Fruit fly (Drosophila melanogaster) whole organism, prepupa: ENCODE results near the gene Grl36b.

Source experiments
- Blimp-1 ChIP-seq: fragments of 200-800 bp; sonication (Bioruptor generic); optimal IDR thresholded peaks from 3 replicates; lab custom pipeline; 2017; ENCODE audit warnings: missing biosample characterization, missing genetic modification characterization, mild to moderate bottlenecking, moderate library complexity, missing genetic modification reagents
- CG10631 ChIP-seq: fragments of 200-800 bp; sonication (Bioruptor generic); optimal IDR thresholded peaks from 2 replicates; lab custom pipeline; 2016; ENCODE audit warnings: missing biosample characterization, missing genetic modification characterization
- CG11762 ChIP-seq: fragments of 200-800 bp; sonication (Bioruptor generic); optimal IDR thresholded peaks from 3 replicates; lab custom pipeline; 2016; ENCODE audit warnings: missing biosample characterization, missing genetic modification characterization; ENCODE audit not compliant: insufficient read depth
- CG11902 ChIP-seq: fragments of 200-800 bp; sonication (Bioruptor generic); optimal IDR thresholded peaks from 3 replicates; lab custom pipeline; 2016; ENCODE audit warnings: missing biosample characterization, missing genetic modification characterization
- CG15336 ChIP-seq: fragments of 200-800 bp; sonication (Bioruptor generic); IDR thresholded peaks from 2 replicates; pipeline ENCODE4 v1.3.6; 2022; ENCODE audit warnings: missing biosample characterization, missing genetic modification characterization
- CG1621 ChIP-seq: fragments of 200-800 bp; sonication (Bioruptor generic); optimal IDR thresholded peaks from 3 replicates; lab custom pipeline; 2018; ENCODE audit warnings: missing biosample characterization, mild to moderate bottlenecking, missing genetic modification characterization
- CG16779 ChIP-seq: fragments of 200-800 bp; sonication (Bioruptor generic); optimal IDR thresholded peaks from 3 replicates; lab custom pipeline; 2017; ENCODE audit warnings: missing biosample characterization, mild to moderate bottlenecking, missing genetic modification characterization
- CG3032 ChIP-seq: fragments of 200-800 bp; optimal IDR thresholded peaks from 2 replicates; lab custom pipeline; 2019; ENCODE audit warnings: missing biosample characterization, mild to moderate bottlenecking, missing genetic modification characterization, moderate library complexity
- CG31627 ChIP-seq: fragments of 200-800 bp; sonication (Bioruptor generic); optimal IDR thresholded peaks from 3 replicates; lab custom pipeline; 2016; ENCODE audit warnings: missing biosample characterization, missing genetic modification characterization
- CG34406 ChIP-seq: fragments of 200-800 bp; sonication (Bioruptor generic); optimal IDR thresholded peaks from 3 replicates; lab custom pipeline; 2016; ENCODE audit warnings: missing biosample characterization, missing genetic modification characterization
- CG3919 ChIP-seq: fragments of 200-800 bp; sonication (Bioruptor generic); optimal IDR thresholded peaks from 3 replicates; lab custom pipeline; 2016; ENCODE audit warnings: missing biosample characterization, missing genetic modification characterization
- CG4318 ChIP-seq: fragments of 200-800 bp; sonication (Bioruptor generic); optimal IDR thresholded peaks from 3 replicates; lab custom pipeline; 2017; ENCODE audit warnings: missing biosample characterization, mild to moderate bottlenecking, missing genetic modification characterization
- CG6163 ChIP-seq: fragments of 200-800 bp; sonication (Bioruptor generic); IDR thresholded peaks from 3 replicates; pipeline ENCODE4 v1.3.6; 2022; ENCODE audit warnings: missing biosample characterization, missing genetic modification characterization
- CG6792 ChIP-seq: fragments of 200-800 bp; sonication (Bioruptor generic); optimal IDR thresholded peaks from 3 replicates; lab custom pipeline; 2016; ENCODE audit warnings: missing biosample characterization, missing genetic modification characterization
- CG8119 ChIP-seq: fragments of 200-800 bp; sonication (Bioruptor generic); IDR thresholded peaks from 3 replicates; pipeline ENCODE4 v1.3.6; 2022; ENCODE audit warnings: missing biosample characterization, missing genetic modification characterization
- CG8319 ChIP-seq: fragments of 200-800 bp; sonication (Bioruptor generic); optimal IDR thresholded peaks from 3 replicates; lab custom pipeline; 2016; ENCODE audit warnings: missing biosample characterization, missing genetic modification characterization
- CG8632 ChIP-seq: fragments of 200-800 bp; sonication (Bioruptor generic); optimal IDR thresholded peaks from 3 replicates; lab custom pipeline; 2016; ENCODE audit warnings: missing biosample characterization, missing genetic modification characterization
- CG9139 ChIP-seq: fragments of 200-800 bp; sonication (Bioruptor generic); optimal IDR thresholded peaks from 3 replicates; lab custom pipeline; 2017; ENCODE audit warnings: missing biosample characterization, mild to moderate bottlenecking, missing genetic modification characterization
- Eip75B ChIP-seq: fragments of 200-800 bp; sonication (Bioruptor generic); optimal IDR thresholded peaks from 3 replicates; lab custom pipeline; 2016; ENCODE audit warnings: missing biosample characterization, missing genetic modification characterization
- Eip78C ChIP-seq: fragments of 200-800 bp; sonication (Bioruptor generic); peaks from one replicate; lab custom pipeline; 2016; ENCODE audit warnings: missing biosample characterization, missing genetic modification characterization
- Eip93F ChIP-seq: fragments of 200-800 bp; sonication (Bioruptor generic); optimal IDR thresholded peaks from 2 replicates; lab custom pipeline; 2016; ENCODE audit warnings: missing biosample characterization, mild to moderate bottlenecking, missing genetic modification characterization
- Ets21C ChIP-seq: fragments of 200-800 bp; sonication (Bioruptor generic); optimal IDR thresholded peaks from 3 replicates; lab custom pipeline; 2016; ENCODE audit warnings: missing biosample characterization, missing genetic modification characterization
- Ets96B ChIP-seq: fragments of 200-800 bp; optimal IDR thresholded peaks from 2 replicates; lab custom pipeline; 2019; ENCODE audit warnings: missing biosample characterization, mild to moderate bottlenecking, missing genetic modification characterization, moderate library complexity
- Gug ChIP-seq: fragments of 200-800 bp; sonication (Bioruptor generic); IDR thresholded peaks from 2 replicates; pipeline ENCODE4 v1.3.6; 2022; ENCODE audit warnings: missing biosample characterization, missing genetic modification characterization
- Hr4 ChIP-seq: fragments of 200-800 bp; sonication (Bioruptor generic); optimal IDR thresholded peaks from 3 replicates; lab custom pipeline; 2016; ENCODE audit warnings: missing biosample characterization, missing genetic modification characterization
- Lpt ChIP-seq: fragments of 200-800 bp; sonication (Bioruptor generic); optimal IDR thresholded peaks from 3 replicates; lab custom pipeline; 2016; ENCODE audit warnings: missing biosample characterization, missing genetic modification characterization
- Met ChIP-seq: fragments of 200-800 bp; sonication (Bioruptor generic); optimal IDR thresholded peaks from 3 replicates; lab custom pipeline; 2016; ENCODE audit warnings: missing biosample characterization, missing genetic modification characterization
- OdsH ChIP-seq: fragments of 200-800 bp; sonication (Bioruptor generic); optimal IDR thresholded peaks from 3 replicates; lab custom pipeline; 2016; ENCODE audit warnings: missing biosample characterization, missing genetic modification characterization
- Smox ChIP-seq: fragments of 200-800 bp; sonication (Bioruptor generic); optimal IDR thresholded peaks from 3 replicates; lab custom pipeline; 2016; ENCODE audit warnings: missing biosample characterization, missing genetic modification characterization
- Sox102F ChIP-seq: fragments of 200-800 bp; sonication (Bioruptor generic); optimal IDR thresholded peaks from 2 replicates; lab custom pipeline; 2016; ENCODE audit warnings: missing biosample characterization, mild to moderate bottlenecking, missing genetic modification characterization
- Sox14 ChIP-seq: fragments of 200-800 bp; sonication (Bioruptor generic); optimal IDR thresholded peaks from 3 replicates; lab custom pipeline; 2016; ENCODE audit warnings: missing biosample characterization, missing genetic modification characterization
- Sox15 ChIP-seq: fragments of 200-800 bp; sonication (Bioruptor generic); optimal IDR thresholded peaks from 3 replicates; lab custom pipeline; 2016; ENCODE audit warnings: missing biosample characterization, missing genetic modification characterization
- achi ChIP-seq: fragments of 200-800 bp; sonication (Bioruptor generic); optimal IDR thresholded peaks from 3 replicates; lab custom pipeline; 2016; ENCODE audit warnings: missing biosample characterization, missing genetic modification characterization
- acj6 ChIP-seq: fragments of 200-800 bp; sonication (Bioruptor generic); optimal IDR thresholded peaks from 3 replicates; lab custom pipeline; 2016; ENCODE audit warnings: missing biosample characterization, missing genetic modification characterization
- cyc ChIP-seq: fragments of 200-800 bp; sonication (Bioruptor generic); optimal IDR thresholded peaks from 3 replicates; lab custom pipeline; 2016; ENCODE audit warnings: missing biosample characterization, missing genetic modification characterization
- dac ChIP-seq: fragments of 200-800 bp; sonication (Bioruptor generic); optimal IDR thresholded peaks from 2 replicates; lab custom pipeline; 2017; ENCODE audit warnings: missing biosample characterization, mild to moderate bottlenecking, missing genetic modification characterization
- dsx ChIP-seq: fragments of 200-800 bp; optimal IDR thresholded peaks from 3 replicates; lab custom pipeline; 2019; ENCODE audit warnings: missing biosample characterization, mild to moderate bottlenecking, missing genetic modification characterization, moderate library complexity; ENCODE audit not compliant: poor library complexity, severe bottlenecking
- esn ChIP-seq: fragments of 200-800 bp; sonication (Bioruptor generic); optimal IDR thresholded peaks from 2 replicates; lab custom pipeline; 2016; ENCODE audit warnings: missing biosample characterization, mild to moderate bottlenecking, missing genetic modification characterization, moderate library complexity
- fd59A ChIP-seq: fragments of 200-800 bp; sonication (Bioruptor generic); optimal IDR thresholded peaks from 2 replicates; lab custom pipeline; 2017; ENCODE audit warnings: missing biosample characterization, mild to moderate bottlenecking, missing genetic modification characterization, missing genetic modification reagents
- fd85E ChIP-seq: fragments of 200-800 bp; sonication (Bioruptor generic); optimal IDR thresholded peaks from 3 replicates; lab custom pipeline; 2016; ENCODE audit warnings: missing biosample characterization, missing genetic modification characterization
- lz ChIP-seq: fragments of 200-800 bp; sonication (Bioruptor generic); optimal IDR thresholded peaks from 3 replicates; lab custom pipeline; 2016; ENCODE audit warnings: missing biosample characterization, missing genetic modification characterization
- net ChIP-seq: fragments of 200-800 bp; sonication (Bioruptor generic); optimal IDR thresholded peaks from 3 replicates; lab custom pipeline; 2016; ENCODE audit warnings: missing biosample characterization, missing genetic modification characterization
- pdm3 ChIP-seq: fragments of 200-800 bp; sonication (Bioruptor generic); optimal IDR thresholded peaks from 3 replicates; lab custom pipeline; 2016; ENCODE audit warnings: missing biosample characterization, missing genetic modification characterization
- salr ChIP-seq, 2 experiments: fragments of 200-800 bp; sonication (Bioruptor generic); optimal IDR thresholded peaks; 3 replicates each; lab custom pipeline; 2016 to 2018; ENCODE audit warnings: missing biosample characterization in 2 of 2, missing genetic modification characterization in 2 of 2, mild to moderate bottlenecking in 1 of 2
- spab ChIP-seq: fragments of 200-800 bp; sonication (Bioruptor generic); optimal IDR thresholded peaks from 2 replicates; lab custom pipeline; 2017; ENCODE audit warnings: missing biosample characterization, mild to moderate bottlenecking, missing genetic modification characterization, missing genetic modification reagents
- ss ChIP-seq, 2 experiments: fragments of 200-800 bp; sonication (Bioruptor generic); optimal IDR thresholded peaks; 2 replicates in 1 of 2; 3 replicates in 1 of 2; lab custom pipeline; 2017 to 2018; ENCODE audit warnings: mild to moderate bottlenecking in 2 of 2, missing biosample characterization in 2 of 2, missing genetic modification characterization in 2 of 2, moderate library complexity in 1 of 2
- svp ChIP-seq: fragments of 200-800 bp; sonication (Bioruptor generic); peaks from one replicate; lab custom pipeline; 2016; ENCODE audit warnings: missing biosample characterization, missing genetic modification characterization
- topi ChIP-seq: fragments of 200-800 bp; sonication (Bioruptor generic); optimal IDR thresholded peaks from 3 replicates; lab custom pipeline; 2016; ENCODE audit warnings: missing biosample characterization, missing genetic modification characterization
- vri ChIP-seq: fragments of 200-800 bp; sonication (Bioruptor generic); optimal IDR thresholded peaks from 3 replicates; lab custom pipeline; 2016; ENCODE audit warnings: missing biosample characterization, mild to moderate bottlenecking, missing genetic modification characterization

Grl36b gene

DNA sequence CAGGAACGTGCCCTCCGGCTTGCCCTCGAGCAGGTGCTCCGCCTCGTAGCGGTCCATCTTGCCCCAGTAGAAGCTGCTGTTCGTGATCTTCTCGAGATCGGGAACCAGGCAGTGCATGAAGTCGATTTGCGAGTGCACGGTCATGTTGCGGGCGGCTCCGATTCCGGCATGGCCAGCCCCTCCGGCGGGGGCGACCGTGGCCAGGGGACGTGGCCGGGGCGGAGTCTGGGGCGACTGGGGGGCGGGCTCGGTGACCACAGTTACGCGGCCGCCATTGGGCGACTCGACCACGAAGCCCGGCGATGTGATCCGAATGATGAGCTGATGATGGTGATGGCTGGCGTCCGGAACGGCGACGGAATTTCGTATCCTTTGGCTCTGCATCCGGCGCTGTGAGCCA lies 15.0 kb upstream of the Grl36b start:
- TF ChIP-seq Gug, result no peak
- no peak for TF ChIP-seq vri (GFP tag; lab: Kevin White, UChicago)
- no peak for TF ChIP-seq CG10631 (GFP tag; lab: Kevin White, UChicago)
- TF ChIP-seq CG9139 (GFP tag; lab: Kevin White, UChicago), result no peak
- no peak for TF ChIP-seq esn (GFP tag; lab: Kevin White, UChicago)
- TF ChIP-seq, all 60 proteins: peak for 0

DNA sequence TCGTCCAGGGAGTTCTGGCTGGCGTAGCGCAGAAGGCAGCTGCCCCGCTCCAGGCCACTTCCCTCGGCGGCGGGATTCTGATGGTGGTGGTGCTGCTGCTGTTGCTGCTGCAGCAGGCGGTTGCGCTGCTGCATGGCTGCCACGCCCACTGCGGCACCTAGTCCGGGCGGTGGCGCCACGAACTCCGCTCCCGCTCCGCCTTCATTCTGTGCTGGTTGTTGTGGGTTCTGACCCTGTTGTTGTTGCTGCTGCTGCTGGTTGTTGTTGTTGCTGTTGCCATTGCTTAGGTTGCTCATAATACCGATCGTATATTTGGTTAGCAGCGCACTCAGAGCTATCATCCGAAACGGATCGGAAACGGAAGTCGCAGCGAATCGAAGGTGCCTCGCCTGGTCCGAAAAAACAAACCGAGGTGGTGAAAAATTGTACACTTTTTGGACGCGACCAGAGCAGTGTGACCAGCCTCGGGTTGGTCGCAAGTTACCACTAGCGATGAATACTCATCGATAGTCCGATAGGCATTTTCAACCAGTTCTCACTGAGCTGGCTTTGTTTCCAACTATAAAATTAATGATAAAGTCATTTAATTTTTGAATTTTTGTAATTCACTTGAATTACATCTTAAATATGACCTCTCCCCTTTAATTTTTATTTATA lies 12.2 kb upstream of the Grl36b start, which contains the start of gene kel:
kel (minus strand) TSS at position 493 of the 657 bp plus-strand sequence.
- TF ChIP-seq Lpt (no peak), OdsH (GFP tag; lab: Kevin White, UChicago) (no peak), CG9139 (GFP tag; lab: Kevin White, UChicago) (no peak), net (no peak), Ets96B (tag; lab: Kevin White, UChicago) (no peak), topi (GFP tag; lab: Kevin White, UChicago) (no peak), CG10631 (GFP tag; lab: Kevin White, UChicago) (no peak), dsx (no peak), fd85E (no peak), Eip93F (no peak), Ets21C (no peak), Hr4 (GFP tag; lab: Kevin White, UChicago) (peak; percentile 19), vri (GFP tag; lab: Kevin White, UChicago) (peak; percentile 26), Smox (no peak), Eip78C (peak; percentile 59), CG8632 (GFP tag; lab: Kevin White, UChicago) (no peak), lz (GFP tag; lab: Kevin White, UChicago) (peak; percentile 27), svp (GFP tag; lab: Kevin White, UChicago) (peak; percentile 70), CG15336 (GFP tag; lab: Robert Waterston, UW) (peak; percentile 42; the same call in 1 of the 2 replicates), pdm3 (GFP tag; lab: Kevin White, UChicago) (no peak), CG16779 (peak; percentile 21), CG3032 (tag; lab: Kevin White, UChicago) (no peak), CG8319 (GFP tag; lab: Kevin White, UChicago) (no peak), spab (no peak), Blimp-1 (GFP tag; lab: Kevin White, UChicago) (no peak), Sox15 (GFP tag; lab: Kevin White, UChicago) (no peak), Eip75B (peak; percentile 2), dac (GFP tag; lab: Kevin White, UChicago) (no peak), salr (GFP tag; optimal IDR thresholded peaks at IDR 0.05; lab: Kevin White, UChicago) (no peak), CG8119 (GFP tag; lab: Robert Waterston, UW) (peak; percentile 41; the same call in 1 of the 3 replicates), Met (GFP tag; lab: Kevin White, UChicago) (no peak), CG4318 (no peak), ss (GFP tag; optimal IDR thresholded peaks at IDR 0.05; lab: Kevin White, UChicago) (no peak), fd59A (no peak), CG3919 (GFP tag; lab: Kevin White, UChicago) (peak; percentile 58), CG6792 (GFP tag; lab: Kevin White, UChicago) (no peak), achi (GFP tag; lab: Kevin White, UChicago) (no peak), cyc (GFP tag; lab: Kevin White, UChicago) (peak; percentile 23), Sox102F (GFP tag; lab: Kevin White, UChicago) (no peak), acj6 (GFP tag; lab: Kevin White, UChicago) (no peak), CG34406 (GFP tag; lab: Kevin White, UChicago) (no peak), CG11902 (GFP tag; lab: Kevin White, UChicago) (no peak), CG6163 (GFP tag; lab: Robert Waterston, UW) (no peak), CG1621 (peak; percentile 44), Sox14 (GFP tag; lab: Kevin White, UChicago) (peak; percentile 64), CG11762 (GFP tag; lab: Kevin White, UChicago) (no peak), CG31627 (GFP tag; lab: Kevin White, UChicago) (peak; percentile 17)
